Worm (Caenorhabditis elegans) whole organism, L1 larva: ENCODE measurements around the gene C26F1.1.

ENCODE experiments used
- C04F5.9 ChIP-seq: sonication (generic microtip); optimal IDR thresholded peaks from 2 replicates; lab custom pipeline; 2016; ENCODE audit warnings: missing genetic modification characterization, missing compliant biosample characterization
- C16A3.4 ChIP-seq: fragments of 150-350 bp; optimal IDR thresholded peaks from 2 replicates; lab custom pipeline; 2014; ENCODE audit warnings: missing biosample characterization, missing genetic modification characterization
- F16B12.6 ChIP-seq: fragments of 150-350 bp; optimal IDR thresholded peaks from 2 replicates; lab custom pipeline; 2014; ENCODE audit warnings: missing biosample characterization, missing genetic modification characterization
- alr-1 ChIP-seq: fragments of 200-800 bp; sonication (Bioruptor generic); optimal IDR thresholded peaks from 2 replicates; lab custom pipeline; 2018; ENCODE audit warnings: borderline replicate concordance, mild to moderate bottlenecking, missing genetic modification characterization, missing compliant biosample characterization
- ama-1 ChIP-seq: fragments of 150-350 bp; optimal IDR thresholded peaks from 2 replicates; lab custom pipeline; 2014
- blmp-1 ChIP-seq: fragments of 150-350 bp; optimal IDR thresholded peaks from 2 replicates; lab custom pipeline; 2014; ENCODE audit warnings: missing biosample characterization, missing genetic modification characterization
- ceh-63 ChIP-seq: fragments of 200-800 bp; sonication (Bioruptor generic); optimal IDR thresholded peaks from 2 replicates; lab custom pipeline; 2018; ENCODE audit warnings: mild to moderate bottlenecking, missing genetic modification characterization, missing compliant biosample characterization
- ceh-8 ChIP-seq: fragments of 200-800 bp; sonication (Bioruptor generic); optimal IDR thresholded peaks from 2 replicates; lab custom pipeline; 2018; ENCODE audit warnings: mild to moderate bottlenecking, missing genetic modification characterization, moderate library complexity, missing compliant biosample characterization
- ceh-82 ChIP-seq, 3 experiments: fragments of 150-350 bp in 1 of 3; sonication (generic microtip) in 2 of 3; optimal IDR thresholded peaks; 2 replicates each; lab custom pipeline; 2014 to 2017; ENCODE audit warnings: missing biosample characterization in 3 of 3, missing genetic modification characterization in 3 of 3
- ceh-88 ChIP-seq: fragments of 200-800 bp; sonication (Bioruptor generic); IDR thresholded peaks from 2 replicates; pipeline ENCODE4 v1.3.6; 2022; ENCODE audit warnings: missing genetic modification characterization, missing compliant biosample characterization
- ceh-90 ChIP-seq: sonication (generic microtip); optimal IDR thresholded peaks from 2 replicates; lab custom pipeline; 2016; ENCODE audit warnings: missing genetic modification characterization, missing compliant biosample characterization
- efl-3 ChIP-seq: fragments of 200-800 bp; sonication (Bioruptor generic); optimal IDR thresholded peaks from 2 replicates; lab custom pipeline; 2018; ENCODE audit warnings: mild to moderate bottlenecking, missing genetic modification characterization, missing compliant biosample characterization
- egl-13 ChIP-seq: sonication (generic microtip); optimal IDR thresholded peaks from 2 replicates; lab custom pipeline; 2016; ENCODE audit warnings: missing genotype, missing genetic modification reagents, missing genetic modification characterization, missing compliant biosample characterization
- egl-27 ChIP-seq, 2 experiments: fragments of 150-350 bp in 1 of 2; sonication (generic microtip); optimal IDR thresholded peaks; 3 replicates each; lab custom pipeline; 2017 to 2018; ENCODE audit warnings: missing biosample characterization in 2 of 2, missing genetic modification characterization in 2 of 2, missing genetic modification reagents in 2 of 2
- ets-5 ChIP-seq: fragments of 200-800 bp; sonication (Bioruptor generic); IDR thresholded peaks from 2 replicates; pipeline ENCODE4 v1.3.6; 2022; ENCODE audit warnings: missing genetic modification characterization, missing compliant biosample characterization
- fkh-4 ChIP-seq: sonication (generic microtip); optimal IDR thresholded peaks from 2 replicates; lab custom pipeline; 2016; ENCODE audit warnings: missing compliant biosample characterization, missing genetic modification characterization, borderline replicate concordance
- fkh-8 ChIP-seq: sonication (generic microtip); optimal IDR thresholded peaks from 2 replicates; lab custom pipeline; 2016; ENCODE audit warnings: mild to moderate bottlenecking, missing genetic modification characterization, missing compliant biosample characterization
- fos-1 ChIP-seq: fragments of 150-350 bp; optimal IDR thresholded peaks from 2 replicates; lab custom pipeline; 2014; ENCODE audit warnings: missing biosample characterization, missing genetic modification characterization
- grh-1 ChIP-seq: fragments of 200-800 bp; sonication (Bioruptor generic); IDR thresholded peaks from 2 replicates; pipeline ENCODE4 v1.3.6; 2022; ENCODE audit warnings: missing genetic modification reagents, missing genetic modification characterization, missing compliant biosample characterization
- hlh-4 ChIP-seq: sonication (generic microtip); optimal IDR thresholded peaks from 2 replicates; lab custom pipeline; 2016; ENCODE audit warnings: mild to moderate bottlenecking, missing genetic modification characterization, missing compliant biosample characterization
- irx-1 ChIP-seq: sonication (generic microtip); optimal IDR thresholded peaks from 2 replicates; lab custom pipeline; 2016; ENCODE audit warnings: missing genetic modification characterization, missing compliant biosample characterization
- isw-1 ChIP-seq: fragments of 200-800 bp; sonication (Bioruptor generic); IDR thresholded peaks from 2 replicates; pipeline ENCODE4 v1.3.6; 2022; ENCODE audit warnings: missing genetic modification characterization, missing compliant biosample characterization
- lin-13 ChIP-seq: fragments of 150-350 bp; optimal IDR thresholded peaks from 2 replicates; lab custom pipeline; 2014; ENCODE audit warnings: missing biosample characterization, missing genetic modification reagents, missing genetic modification characterization
- lin-14 ChIP-seq: fragments of 200-800 bp; sonication (Bioruptor generic); optimal IDR thresholded peaks from 2 replicates; lab custom pipeline; 2018; ENCODE audit warnings: mild to moderate bottlenecking, missing genetic modification characterization, moderate library complexity, missing compliant biosample characterization
- lin-35 ChIP-seq, 2 experiments: fragments of 150-350 bp; optimal IDR thresholded peaks; 2 replicates each; lab custom pipeline; 2014; ENCODE audit warnings: missing biosample characterization in 2 of 2, missing genetic modification characterization in 2 of 2, missing genetic modification reagents in 2 of 2
- lir-3 ChIP-seq: sonication (generic microtip); optimal IDR thresholded peaks from 2 replicates; lab custom pipeline; 2016; ENCODE audit warnings: mild to moderate bottlenecking, missing genetic modification characterization, moderate library complexity, missing compliant biosample characterization; ENCODE audit not compliant: poor library complexity
- lsy-2 ChIP-seq, 2 experiments: fragments of 150-350 bp; optimal IDR thresholded peaks; 2 replicates each; lab custom pipeline; 2014; ENCODE audit warnings: missing biosample characterization in 2 of 2, missing genetic modification characterization in 2 of 2
- mab-9 ChIP-seq: fragments of 200-800 bp; sonication (Bioruptor generic); IDR thresholded peaks from 2 replicates; pipeline ENCODE4 v1.3.6; 2022; ENCODE audit warnings: missing genetic modification reagents, missing genetic modification characterization, missing compliant biosample characterization
- mef-2 ChIP-seq: fragments of 150-350 bp; optimal IDR thresholded peaks from 2 replicates; lab custom pipeline; 2014; ENCODE audit warnings: missing biosample characterization, missing genetic modification characterization
- nhr-12 ChIP-seq: sonication (generic microtip); optimal IDR thresholded peaks from 2 replicates; lab custom pipeline; 2017; ENCODE audit warnings: missing biosample characterization, missing genetic modification characterization
- nhr-19 ChIP-seq: fragments of 200-800 bp; sonication (Bioruptor generic); conservative IDR thresholded peaks from 2 replicates; pipeline ENCODE4 v1.3.6; 2022; ENCODE audit warnings: missing genetic modification characterization, missing compliant biosample characterization
- nhr-20 ChIP-seq: sonication (generic microtip); optimal IDR thresholded peaks from 2 replicates; lab custom pipeline; 2016; ENCODE audit warnings: mild to moderate bottlenecking, missing genetic modification characterization, missing compliant biosample characterization
- nhr-237 ChIP-seq: fragments of 150-350 bp; optimal IDR thresholded peaks from 2 replicates; lab custom pipeline; 2014; ENCODE audit warnings: missing biosample characterization, missing genetic modification characterization
- nhr-47 ChIP-seq: sonication (generic microtip); optimal IDR thresholded peaks from 2 replicates; lab custom pipeline; 2016; ENCODE audit warnings: mild to moderate bottlenecking, missing genetic modification characterization, moderate library complexity, missing compliant biosample characterization
- nhr-71 ChIP-seq: sonication (generic microtip); optimal IDR thresholded peaks from 2 replicates; lab custom pipeline; 2016; ENCODE audit warnings: mild to moderate bottlenecking, missing genetic modification characterization, moderate library complexity, missing compliant biosample characterization
- nhr-76 ChIP-seq: sonication (generic microtip); optimal IDR thresholded peaks from 2 replicates; lab custom pipeline; 2017; ENCODE audit warnings: missing biosample characterization, missing genetic modification characterization
- nhr-77 ChIP-seq: fragments of 150-350 bp; optimal IDR thresholded peaks from 2 replicates; lab custom pipeline; 2014; ENCODE audit warnings: missing biosample characterization, missing genetic modification characterization
- nhr-84 ChIP-seq: sonication (generic microtip); optimal IDR thresholded peaks from 2 replicates; lab custom pipeline; 2017; ENCODE audit warnings: missing biosample characterization, missing genetic modification characterization
- nhr-85 ChIP-seq: sonication (generic microtip); peaks from one replicate; lab custom pipeline; 2016; ENCODE audit warnings: missing genetic modification characterization, inconsistent platforms, missing compliant biosample characterization
- nhr-90 ChIP-seq: sonication (generic microtip); optimal IDR thresholded peaks from 2 replicates; lab custom pipeline; 2016; ENCODE audit warnings: mild to moderate bottlenecking, missing genetic modification characterization, missing compliant biosample characterization; ENCODE audit not compliant: poor library complexity
- pag-3 ChIP-seq: sonication (generic microtip); optimal IDR thresholded peaks from 2 replicates; lab custom pipeline; 2017; ENCODE audit warnings: missing genetic modification characterization, mild to moderate bottlenecking, missing compliant biosample characterization, antibody characterized with exemption, borderline replicate concordance; ENCODE audit not compliant: insufficient read depth
- pax-3 ChIP-seq: fragments of 200-800 bp; sonication (Bioruptor generic); optimal IDR thresholded peaks from 2 replicates; lab custom pipeline; 2018; ENCODE audit warnings: mild to moderate bottlenecking, missing genetic modification characterization, moderate library complexity, missing compliant biosample characterization
- skn-1 ChIP-seq: fragments of 150-350 bp; optimal IDR thresholded peaks from 2 replicates; lab custom pipeline; 2014; ENCODE audit warnings: missing biosample characterization, missing genetic modification characterization
- snpc-4 ChIP-seq: fragments of 150-350 bp; optimal IDR thresholded peaks from 2 replicates; lab custom pipeline; 2014; ENCODE audit warnings: missing biosample characterization, missing genetic modification characterization
- sox-4 ChIP-seq: sonication (generic microtip); optimal IDR thresholded peaks from 2 replicates; lab custom pipeline; 2016; ENCODE audit warnings: missing genetic modification characterization, missing compliant biosample characterization
- swsn-7 ChIP-seq: sonication (generic microtip); optimal IDR thresholded peaks from 2 replicates; lab custom pipeline; 2016; ENCODE audit warnings: missing genetic modification characterization, missing compliant biosample characterization
- unc-30 ChIP-seq: sonication (generic microtip); optimal IDR thresholded peaks from 2 replicates; lab custom pipeline; 2017; ENCODE audit warnings: missing biosample characterization, missing genetic modification characterization
- unc-62 ChIP-seq: fragments of 150-350 bp; optimal IDR thresholded peaks from 2 replicates; lab custom pipeline; 2014; ENCODE audit warnings: missing biosample characterization, missing genetic modification reagents, missing genetic modification characterization
- unc-86 ChIP-seq: sonication (generic microtip); optimal IDR thresholded peaks from 2 replicates; lab custom pipeline; 2016; ENCODE audit warnings: missing genetic modification characterization, missing compliant biosample characterization
- unc-98 ChIP-seq: fragments of 200-800 bp; sonication (Bioruptor generic); IDR thresholded peaks from 2 replicates; pipeline ENCODE4 v1.3.6; 2022; ENCODE audit warnings: missing genetic modification characterization, missing compliant biosample characterization
- vab-15 ChIP-seq: sonication (generic microtip); optimal IDR thresholded peaks from 2 replicates; lab custom pipeline; 2017; ENCODE audit warnings: missing genotype, mild to moderate bottlenecking, missing genetic modification characterization, missing compliant biosample characterization
- xbp-1 ChIP-seq: sonication (generic microtip); optimal IDR thresholded peaks from 2 replicates; lab custom pipeline; 2016; ENCODE audit warnings: missing genetic modification characterization, missing compliant biosample characterization
- zip-4 ChIP-seq: fragments of 200-800 bp; sonication (Bioruptor generic); optimal IDR thresholded peaks from 2 replicates; lab custom pipeline; 2018; ENCODE audit warnings: mild to moderate bottlenecking, missing genetic modification characterization, moderate library complexity, missing compliant biosample characterization

C26F1.1 gene

ce11 chrV:7759270-7759669 lies 25.9 kb upstream of the C26F1.1 start (continued):
- no peak for TF ChIP-seq unc-62
- no peak for TF ChIP-seq fkh-4 (tag; lab: Kevin White, UChicago)
- TF ChIP-seq nhr-85 (tag; lab: Kevin White, UChicago): peak; percentile 91
- TF ChIP-seq egl-27 (tag; optimal IDR thresholded peaks at IDR 0.05; lab: Kevin White, UChicago): no peak
- TF ChIP-seq fkh-8 (tag; lab: Kevin White, UChicago): no peak
- TF ChIP-seq snpc-4 (tag; lab: Kevin White, UChicago): no peak
- TF ChIP-seq pax-3 (tag; lab: Kevin White, UChicago): no peak
- no peak for TF ChIP-seq ets-5 (GFP tag; lab: Robert Waterston, UW)
- TF ChIP-seq ceh-8 (GFP tag; lab: Kevin White, UChicago): no peak
- TF ChIP-seq nhr-237: no peak
- no peak for TF ChIP-seq unc-98 (GFP tag; lab: Robert Waterston, UW)
- peak; percentile 84 for TF ChIP-seq nhr-20 (tag; lab: Kevin White, UChicago)
- TF ChIP-seq grh-1 (GFP tag; lab: Robert Waterston, UW): no peak
- TF ChIP-seq vab-15 (tag; lab: Kevin White, UChicago): peak; percentile 72
- TF ChIP-seq ama-1: no peak
- TF ChIP-seq nhr-12 (tag; lab: Kevin White, UChicago): no peak
- peak; percentile 49 for TF ChIP-seq fos-1 (tag; lab: Kevin White, UChicago)
- TF ChIP-seq mef-2 (tag; lab: Kevin White, UChicago): peak; percentile 16
- TF ChIP-seq lin-35 (GFP tag; optimal IDR thresholded peaks at IDR 0.05; lab: Kevin White, UChicago): peak; percentile 50 to 72
- peak; percentile 20 for TF ChIP-seq C16A3.4 (tag; lab: Kevin White, UChicago)
- no peak for TF ChIP-seq nhr-76 (tag; lab: Kevin White, UChicago)
- TF ChIP-seq pag-3 (tag; lab: Kevin White, UChicago): no peak
- peak; percentile 53 for TF ChIP-seq irx-1 (tag; lab: Kevin White, UChicago)
- TF ChIP-seq unc-86 (tag; lab: Kevin White, UChicago): no peak
- peak; percentile 86 for TF ChIP-seq nhr-71 (tag; lab: Kevin White, UChicago)
- peak in 1 of 3 experiments; percentile 57 for TF ChIP-seq ceh-82 (tag; optimal IDR thresholded peaks at IDR 0.05; lab: Kevin White, UChicago)
- no peak for TF ChIP-seq hlh-4 (tag; lab: Kevin White, UChicago)
- peak; percentile 19; the same call in 1 of the 2 replicates for TF ChIP-seq isw-1 (GFP tag; lab: Robert Waterston, UW)
- TF ChIP-seq blmp-1: peak; percentile 83
- TF ChIP-seq nhr-84: no peak
- TF ChIP-seq ceh-88 (GFP tag; lab: Robert Waterston, UW): peak; percentile 49; the same call in 1 of the 2 replicates
- peak; percentile 58 for TF ChIP-seq nhr-19 (GFP tag; lab: Robert Waterston, UW)
- TF ChIP-seq egl-13: peak; percentile 18
- no peak for TF ChIP-seq alr-1 (tag; lab: Kevin White, UChicago)
- no peak for TF ChIP-seq unc-30 (tag; lab: Kevin White, UChicago)
- TF ChIP-seq ceh-90 (tag; lab: Kevin White, UChicago): no peak
- no peak for TF ChIP-seq F16B12.6 (tag; lab: Kevin White, UChicago)
- no peak for TF ChIP-seq skn-1
- no peak for TF ChIP-seq nhr-77 (tag; lab: Kevin White, UChicago)
- no peak for TF ChIP-seq zip-4 (GFP tag; lab: Kevin White, UChicago)
- TF ChIP-seq mab-9 (GFP tag; lab: Robert Waterston, UW): no peak; the same call in 1 of the 2 replicates
- TF ChIP-seq C04F5.9 (tag; lab: Kevin White, UChicago): no peak
- TF ChIP-seq efl-3: no peak
- peak; percentile 97 for TF ChIP-seq lin-14 (GFP tag; lab: Kevin White, UChicago)
- TF ChIP-seq xbp-1 (tag; lab: Kevin White, UChicago): peak; percentile 45
- TF ChIP-seq swsn-7 (tag; lab: Kevin White, UChicago): peak; percentile 39
- TF ChIP-seq lin-13 (GFP tag; lab: Kevin White, UChicago): peak; percentile 45
- TF ChIP-seq lir-3 (tag; lab: Kevin White, UChicago): peak; percentile 56
- TF ChIP-seq lsy-2 (tag; optimal IDR thresholded peaks at IDR 0.05; lab: Kevin White, UChicago): peak; percentile 44 to 75
- no peak for TF ChIP-seq nhr-90
- TF ChIP-seq ceh-63 (GFP tag; lab: Kevin White, UChicago): no peak
- no peak for TF ChIP-seq sox-4 (tag; lab: Kevin White, UChicago)
- peak; percentile 46 for TF ChIP-seq nhr-47 (tag; lab: Kevin White, UChicago)
